Worm (Caenorhabditis elegans) whole organism, L2 larva: ENCODE measurements around the gene Y49F6C.8.

ENCODE experiments used
- R02D3.7 ChIP-seq: fragments of 150-350 bp; optimal IDR thresholded peaks from 2 replicates; lab custom pipeline; 2014; ENCODE audit warnings: missing biosample characterization, missing genetic modification characterization
- ama-1 ChIP-seq: fragments of 150-350 bp; optimal IDR thresholded peaks from 2 replicates; lab custom pipeline; 2018; ENCODE audit warnings: inconsistent platforms
- elt-1 ChIP-seq: fragments of 150-350 bp; optimal IDR thresholded peaks from 2 replicates; lab custom pipeline; 2014; ENCODE audit warnings: missing biosample characterization, missing genetic modification characterization
- mdl-1 ChIP-seq, 2 experiments: fragments of 150-350 bp in 1 of 2; sonication (generic microtip) in 1 of 2; optimal IDR thresholded peaks; 2 replicates each; lab custom pipeline; 2017; ENCODE audit warnings: missing biosample characterization in 2 of 2, missing genetic modification characterization in 2 of 2
- nhr-12 ChIP-seq: fragments of 150-350 bp; optimal IDR thresholded peaks from 2 replicates; lab custom pipeline; 2014; ENCODE audit warnings: missing biosample characterization, missing genetic modification characterization
- nhr-23 ChIP-seq: fragments of 150-350 bp; optimal IDR thresholded peaks from 2 replicates; lab custom pipeline; 2014; ENCODE audit warnings: missing biosample characterization, missing genetic modification reagents, missing genetic modification characterization
- nhr-6 ChIP-seq: fragments of 150-350 bp; optimal IDR thresholded peaks from 2 replicates; lab custom pipeline; 2014; ENCODE audit warnings: missing biosample characterization, missing genetic modification characterization
- skn-1 ChIP-seq: sonication (generic microtip); optimal IDR thresholded peaks from 2 replicates; lab custom pipeline; 2017; ENCODE audit warnings: missing biosample characterization, missing genetic modification characterization
- unc-62 ChIP-seq: fragments of 150-350 bp; optimal IDR thresholded peaks from 2 replicates; lab custom pipeline; 2014; ENCODE audit warnings: missing biosample characterization, missing genetic modification reagents, missing genetic modification characterization

- no peak for TF ChIP-seq unc-62
- no peak for TF ChIP-seq R02D3.7 (tag; lab: Kevin White, UChicago)
- no peak for TF ChIP-seq mdl-1 (tag; optimal IDR thresholded peaks at IDR 0.05; lab: Kevin White, UChicago)
- TF ChIP-seq nhr-23 (tag; lab: Kevin White, UChicago) = no peak
- TF ChIP-seq elt-1 (tag; lab: Kevin White, UChicago) = no peak
- no peak for TF ChIP-seq nhr-12
- no peak for TF ChIP-seq nhr-6 (tag; lab: Kevin White, UChicago)
- no peak for TF ChIP-seq ama-1 (lab: Kevin White, UChicago)
- TF ChIP-seq skn-1 = no peak
Measured at ce11 chrII:3368097-3368496, 1.8 kb downstream of the Y49F6C.8 start, which contains the start of gene Y49F6C.7.
